Worm (Caenorhabditis elegans): ENCODE measurements around the gene W03A5.6.

The W03A5.6 gene

DNA sequence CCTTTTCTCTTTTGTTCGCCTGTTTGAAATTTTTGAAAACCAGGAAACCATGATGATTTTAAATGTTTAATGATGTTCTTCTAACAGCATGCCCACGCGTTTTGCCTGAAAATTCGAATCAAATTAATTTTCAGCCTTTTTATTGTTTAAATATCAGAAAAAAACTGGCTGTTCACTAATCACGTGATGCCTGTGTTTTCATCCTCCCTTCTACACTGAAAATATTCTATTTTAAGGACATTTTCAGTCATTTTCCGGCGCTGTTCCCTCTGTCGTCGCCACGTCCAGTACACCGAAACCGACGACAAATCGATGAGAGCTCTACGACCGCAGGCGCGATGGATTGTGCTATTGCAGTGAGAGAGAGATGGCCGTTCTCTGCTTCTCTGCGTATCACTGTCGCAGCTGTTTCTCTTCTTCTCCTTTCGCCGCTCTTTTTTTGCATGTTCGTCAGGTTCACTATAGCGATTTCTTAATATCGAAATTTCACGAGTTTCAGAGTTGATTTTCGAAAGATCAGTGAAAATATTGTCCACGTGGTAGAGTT lies 9.4 kb upstream of the W03A5.6 start, which contains the start of gene F48E8.8 (continued):
- TF ChIP-seq lin-15B (tag; optimal IDR thresholded peaks at IDR 0.05) (no peak), daf-16 (GFP tag; optimal IDR thresholded peaks at IDR 0.05) (peak in 1 of 2 experiments; percentile 21), daf-16 (tag; optimal IDR thresholded peaks at IDR 0.05) (peak; percentile 12), aha-1 (tag) (peak; percentile 95), nhr-42 (GFP tag; IDR thresholded peaks at IDR 0.05) (no peak), attf-4 (tag; optimal IDR thresholded peaks at IDR 0.05) (no peak), daf-12 (tag; optimal IDR thresholded peaks at IDR 0.05) (no peak), dve-1 (tag; optimal IDR thresholded peaks at IDR 0.05; ENCODE audit: insufficient read depth) (peak; percentile 68), nhr-77 (tag; optimal IDR thresholded peaks at IDR 0.05) (no peak), nhr-76 (tag; optimal IDR thresholded peaks at IDR 0.05) (no peak), unc-130 (GFP tag; optimal IDR thresholded peaks at IDR 0.05) (no peak), ces-1 (GFP tag; optimal IDR thresholded peaks at IDR 0.05) (no peak), ZK337.2 (GFP tag; IDR thresholded peaks at IDR 0.05) (no peak), fos-1 (tag; optimal IDR thresholded peaks at IDR 0.05) (no peak), F44E2.7 (GFP tag; IDR thresholded peaks at IDR 0.05) (no peak), Y105C5A.15 (GFP tag; IDR thresholded peaks at IDR 0.05) (no peak), hif-1 (tag; optimal IDR thresholded peaks at IDR 0.05) (peak in 1 of 2 experiments; percentile 46), dmd-8 (GFP tag; IDR thresholded peaks at IDR 0.05) (no peak), unc-62 (GFP tag; optimal IDR thresholded peaks at IDR 0.05 in 1 of 2) (peak in 1 of 2 experiments; percentile 89), unc-62 (tag; optimal IDR thresholded peaks at IDR 0.05) (no peak), dpl-1 (GFP tag; optimal IDR thresholded peaks at IDR 0.05) (peak; percentile 54), ceh-44 (GFP tag; IDR thresholded peaks at IDR 0.05) (no peak), sdz-12 (GFP tag; optimal IDR thresholded peaks at IDR 0.05) (no peak), nhr-28 (tag; optimal IDR thresholded peaks at IDR 0.05) (peak; percentile 45), snpc-1.2 (GFP tag; IDR thresholded peaks at IDR 0.05) (no peak), nhr-237 (tag; optimal IDR thresholded peaks at IDR 0.05) (no peak), ceh-28 (tag; optimal IDR thresholded peaks at IDR 0.05) (no peak), set-16 (GFP tag; IDR thresholded peaks at IDR 0.05) (peak; percentile 44; the same call in 1 of the 2 replicates), ama-1 (optimal IDR thresholded peaks at IDR 0.05) (no peak), unc-39 (tag; optimal IDR thresholded peaks at IDR 0.05) (no peak), skn-1 (tag; optimal IDR thresholded peaks at IDR 0.05) (no peak), zfp-3 (GFP tag; conservative IDR thresholded peaks at IDR 0.05) (no peak), nhr-41 (GFP tag; IDR thresholded peaks at IDR 0.05) (no peak), spr-1 (tag; optimal IDR thresholded peaks at IDR 0.05) (no peak), R02D3.7 (tag; optimal IDR thresholded peaks at IDR 0.05) (no peak), vab-7 (GFP tag; IDR thresholded peaks at IDR 0.05) (0 out of 2 replicates have a peak, but pooled peaks have one; percentile 12), daf-19 (GFP tag; conservative IDR thresholded peaks at IDR 0.05) (no peak), ZK546.5 (tag; optimal IDR thresholded peaks at IDR 0.05) (no peak)

- no peak for TF ChIP-seq T20F7.1 (GFP tag; optimal IDR thresholded peaks at IDR 0.05)
- TF ChIP-seq zfp-2 (tag; optimal IDR thresholded peaks at IDR 0.05) = no peak
- TF ChIP-seq pqm-1 (tag; optimal IDR thresholded peaks at IDR 0.05) = no peak
- no peak for TF ChIP-seq dve-1 (tag; optimal IDR thresholded peaks at IDR 0.05; ENCODE audit: insufficient read depth)
- no peak for TF ChIP-seq dmd-6 (GFP tag; IDR thresholded peaks at IDR 0.05)
- TF ChIP-seq saeg-2 (GFP tag; IDR thresholded peaks at IDR 0.05) = no peak
- TF ChIP-seq egl-27 (tag; optimal IDR thresholded peaks at IDR 0.05) = no peak
- TF ChIP-seq ztf-11 (tag; optimal IDR thresholded peaks at IDR 0.05) = no peak
- no peak for TF ChIP-seq T26A8.4 (GFP tag; IDR thresholded peaks at IDR 0.05)
- TF ChIP-seq hlh-30 (tag; optimal IDR thresholded peaks at IDR 0.05; ENCODE audit: insufficient read depth) = peak; percentile 65
- peak; percentile 48 for TF ChIP-seq F49E8.2 (tag; optimal IDR thresholded peaks at IDR 0.05; ENCODE audit: borderline replicate concordance)
- TF ChIP-seq lin-13 (GFP tag; optimal IDR thresholded peaks at IDR 0.05) = no peak
- no peak for TF ChIP-seq zag-1 (tag; optimal IDR thresholded peaks at IDR 0.05)
- no peak for TF ChIP-seq zip-11 (GFP tag; IDR thresholded peaks at IDR 0.05)
- no peak for TF ChIP-seq snpc-4 (tag; optimal IDR thresholded peaks at IDR 0.05)
- TF ChIP-seq mxl-2 (GFP tag; conservative IDR thresholded peaks at IDR 0.05) = no peak
- TF ChIP-seq nhr-237 (tag; optimal IDR thresholded peaks at IDR 0.05) = no peak
- TF ChIP-seq ceh-82 (tag; optimal IDR thresholded peaks at IDR 0.05) = no peak
- no peak for TF ChIP-seq nhr-11 (tag; optimal IDR thresholded peaks at IDR 0.05)
- TF ChIP-seq hif-1 (tag; optimal IDR thresholded peaks at IDR 0.05) = no peak
Measured at ce11 chrIII:5448177-5448576, 7.7 kb upstream of the W03A5.6 start, which contains the start of gene skpt-1. Gene skpt-1, minus strand, starts transcription at chrIII:5448395.
